Fruit fly (Drosophila melanogaster): ENCODE results near the gene Qtzl.

dm6 chr2L:11989729-11990128 is 5.8 kb upstream of the Qtzl start, which contains the start of the genes zuc and dgt2:
- TF ChIP-seq Clk (GFP tag; optimal IDR thresholded peaks at IDR 0.05) (no peak), CG5204 (GFP tag; optimal IDR thresholded peaks at IDR 0.05) (no peak), CG14711 (tag; optimal IDR thresholded peaks at IDR 0.05) (no peak), pad (GFP tag; optimal IDR thresholded peaks at IDR 0.05) (no peak), CG1620 (GFP tag; optimal IDR thresholded peaks at IDR 0.05) (no peak), Hr96 (GFP tag; optimal IDR thresholded peaks at IDR 0.05) (no peak), toe (GFP tag; optimal IDR thresholded peaks at IDR 0.05) (no peak), ovo (GFP tag; optimal IDR thresholded peaks at IDR 0.05) (no peak), CG11617 (GFP tag; optimal IDR thresholded peaks at IDR 0.05) (no peak), kay (GFP tag; ENCODE audit: borderline replicate concordance) (no peak), CG7101 (tag; optimal IDR thresholded peaks at IDR 0.05) (no peak), Mnt (GFP tag; optimal IDR thresholded peaks at IDR 0.05) (no peak), CG33017 (tag; optimal IDR thresholded peaks at IDR 0.05) (no peak), cic (GFP tag; optimal IDR thresholded peaks at IDR 0.05) (no peak)
